Fruit fly (Drosophila melanogaster) whole organism, embryonic: Measurements from ENCODE around the gene CG9673.

ENCODE experiments used
- Asciz ChIP-seq: fragments of 200-800 bp; sonication (Bioruptor generic); optimal IDR thresholded peaks from 2 replicates; lab custom pipeline; 2017; ENCODE audit warnings: missing biosample characterization, mild to moderate bottlenecking, missing genetic modification characterization, missing genetic modification reagents
- Atf3 ChIP-seq: fragments of 200-800 bp; sonication (Bioruptor generic); optimal IDR thresholded peaks from 3 replicates; lab custom pipeline; 2016; ENCODE audit warnings: missing biosample characterization, missing genetic modification characterization
- Bdp1 ChIP-seq: fragments of 200-800 bp; sonication (Bioruptor generic); optimal IDR thresholded peaks from 3 replicates; lab custom pipeline; 2016; ENCODE audit warnings: missing biosample characterization, missing genetic modification characterization
- CG1024 ChIP-seq: fragments of 200-800 bp; sonication (Bioruptor generic); IDR thresholded peaks from 2 replicates; pipeline ENCODE4 v1.3.6; 2022; ENCODE audit warnings: missing biosample characterization, missing genetic modification characterization
- CG10321 ChIP-seq: fragments of 200-800 bp; sonication (Bioruptor generic); IDR thresholded peaks from 2 replicates; pipeline ENCODE4 v1.3.6; 2022; ENCODE audit warnings: missing biosample characterization, missing genetic modification characterization
- CG11456 ChIP-seq: fragments of 200-800 bp; sonication (Bioruptor generic); IDR thresholded peaks from 3 replicates; pipeline ENCODE4 v1.3.6; 2022; ENCODE audit warnings: missing biosample characterization, missing genetic modification characterization
- CG12104 ChIP-seq: fragments of 200-800 bp; sonication (Bioruptor generic); optimal IDR thresholded peaks from 3 replicates; lab custom pipeline; 2016; ENCODE audit warnings: missing biosample characterization, missing genetic modification characterization
- CG1233 ChIP-seq: fragments of 200-800 bp; sonication (Bioruptor generic); optimal IDR thresholded peaks from 4 replicates; lab custom pipeline; 2018; ENCODE audit warnings: missing biosample characterization, mild to moderate bottlenecking, missing genetic modification characterization
- CG13123 ChIP-seq: fragments of 200-800 bp; sonication (Bioruptor generic); optimal IDR thresholded peaks from 2 replicates; lab custom pipeline; 2016; ENCODE audit warnings: missing biosample characterization, missing genetic modification characterization
- CG1832 ChIP-seq: fragments of 200-800 bp; sonication (Bioruptor generic); optimal IDR thresholded peaks from 2 replicates; lab custom pipeline; 2017; ENCODE audit warnings: missing biosample characterization, mild to moderate bottlenecking, missing genetic modification characterization, inconsistent platforms
- CG2875 ChIP-seq: fragments of 200-800 bp; sonication (Bioruptor generic); optimal IDR thresholded peaks from 2 replicates; lab custom pipeline; 2017; ENCODE audit warnings: missing biosample characterization, mild to moderate bottlenecking, missing genetic modification characterization, missing genetic modification reagents
- CG2889 ChIP-seq: fragments of 200-800 bp; sonication (Bioruptor generic); IDR thresholded peaks from 3 replicates; pipeline ENCODE4 v1.3.6; 2022; ENCODE audit warnings: missing biosample characterization, missing genetic modification characterization
- CG31224 ChIP-seq: fragments of 200-800 bp; sonication (Bioruptor generic); IDR thresholded peaks from 2 replicates; pipeline ENCODE4 v1.3.6; 2022; ENCODE audit warnings: missing biosample characterization, missing genetic modification characterization
- CG32767 ChIP-seq: fragments of 200-800 bp; sonication (Bioruptor generic); IDR thresholded peaks from 2 replicates; pipeline ENCODE4 v1.3.6; 2022; ENCODE audit warnings: missing biosample characterization, missing genetic modification characterization
- CG34422 ChIP-seq: fragments of 200-800 bp; sonication (Bioruptor generic); IDR thresholded peaks from 3 replicates; pipeline ENCODE4 v1.3.6; 2022; ENCODE audit warnings: missing biosample characterization, missing genetic modification characterization
- CG42726 ChIP-seq: fragments of 200-800 bp; sonication (Bioruptor generic); IDR thresholded peaks from 2 replicates; pipeline ENCODE4 v1.3.6; 2022; ENCODE audit warnings: missing biosample characterization, missing genetic modification characterization; ENCODE audit not compliant: partially characterized antibody
- CG6813 ChIP-seq: fragments of 200-800 bp; sonication (Bioruptor generic); optimal IDR thresholded peaks from 2 replicates; lab custom pipeline; 2017; ENCODE audit warnings: missing biosample characterization, missing genetic modification characterization, mild to moderate bottlenecking, moderate library complexity, missing genetic modification reagents
- CG7786 ChIP-seq: fragments of 200-800 bp; sonication (Bioruptor generic); optimal IDR thresholded peaks from 2 replicates; lab custom pipeline; 2016; ENCODE audit warnings: missing biosample characterization, missing genetic modification characterization
- CG8359 ChIP-seq: fragments of 200-800 bp; sonication (Bioruptor generic); optimal IDR thresholded peaks from 2 replicates; lab custom pipeline; 2017; ENCODE audit warnings: missing biosample characterization, mild to moderate bottlenecking, missing genetic modification characterization, borderline replicate concordance
- CG9876 ChIP-seq: fragments of 200-800 bp; sonication (Bioruptor generic); optimal IDR thresholded peaks from 2 replicates; lab custom pipeline; 2016; ENCODE audit warnings: missing biosample characterization, missing genetic modification characterization
- CrebB ChIP-seq: fragments of 200-800 bp; sonication (Bioruptor generic); optimal IDR thresholded peaks from 3 replicates; lab custom pipeline; 2018; ENCODE audit warnings: missing biosample characterization, mild to moderate bottlenecking, missing genetic modification characterization
- D ChIP-seq, 2 experiments: fragments of 200-800 bp in 1 of 2; fragments of >200 bp in 1 of 2; sonication (Bioruptor generic) in 1 of 2; optimal IDR thresholded peaks; 2 replicates in 1 of 2; 3 replicates in 1 of 2; lab custom pipeline; 2017; ENCODE audit warnings: mild to moderate bottlenecking in 1 of 2, missing biosample characterization in 1 of 2, missing genetic modification characterization in 1 of 2, missing genetic modification reagents in 1 of 2
- Ets97D ChIP-seq: fragments of 200-800 bp; sonication (Bioruptor generic); optimal IDR thresholded peaks from 3 replicates; lab custom pipeline; 2016; ENCODE audit warnings: missing biosample characterization, missing genetic modification characterization
- Fer1 ChIP-seq: fragments of 200-800 bp; sonication (Bioruptor generic); optimal IDR thresholded peaks from 2 replicates; lab custom pipeline; 2017; ENCODE audit warnings: missing biosample characterization, mild to moderate bottlenecking, missing genetic modification characterization
- GATAe ChIP-seq: fragments of 200-800 bp; sonication (Bioruptor generic); conservative IDR thresholded peaks from 2 replicates; pipeline ENCODE4 v1.3.6; 2022; ENCODE audit warnings: missing biosample characterization, missing genetic modification characterization
- Hand ChIP-seq: fragments of 200-800 bp; sonication (Bioruptor generic); optimal IDR thresholded peaks from 2 replicates; lab custom pipeline; 2017; ENCODE audit warnings: mild to moderate bottlenecking, missing biosample characterization, missing genetic modification reagents, missing genetic modification characterization
- Hmx ChIP-seq: fragments of 200-800 bp; sonication (Bioruptor generic); optimal IDR thresholded peaks from 2 replicates; lab custom pipeline; 2016; ENCODE audit warnings: missing biosample characterization, missing genetic modification characterization
- Hsf ChIP-seq: fragments of 200-800 bp; sonication (Bioruptor generic); optimal IDR thresholded peaks from 3 replicates; lab custom pipeline; 2016; ENCODE audit warnings: missing biosample characterization, missing genetic modification characterization
- Pdp1 ChIP-seq, 2 experiments: fragments of 200-800 bp; sonication (Bioruptor generic); optimal IDR thresholded peaks; 3 replicates each; lab custom pipeline; 2016; ENCODE audit warnings: missing biosample characterization in 2 of 2, missing genetic modification characterization in 2 of 2, mild to moderate bottlenecking in 1 of 2, moderate library complexity in 1 of 2
- Sry-δ ChIP-seq: fragments of 200-800 bp; sonication (Bioruptor generic); optimal IDR thresholded peaks from 2 replicates; lab custom pipeline; 2016; ENCODE audit warnings: missing biosample characterization, missing genetic modification characterization
- Trl ChIP-seq, 3 experiments: fragments of >200 bp in 2 of 3; fragments of 200-800 bp in 1 of 3; sonication (Bioruptor generic) in 1 of 3; optimal IDR thresholded peaks; 2 replicates in 1 of 3; 3 replicates in 2 of 3; lab custom pipeline; 2016 to 2017; ENCODE audit warnings: missing biosample characterization in 1 of 3, missing genetic modification characterization in 1 of 3
- ase ChIP-seq: fragments of 200-800 bp; sonication (Bioruptor generic); IDR thresholded peaks from 3 replicates; pipeline ENCODE4 v1.3.6; 2022; ENCODE audit warnings: missing biosample characterization, missing genetic modification characterization
- az2 ChIP-seq: fragments of 200-800 bp; sonication (Bioruptor generic); optimal IDR thresholded peaks from 3 replicates; lab custom pipeline; 2016; ENCODE audit warnings: missing biosample characterization, missing genetic modification characterization
- danr ChIP-seq: fragments of 200-800 bp; sonication (Bioruptor generic); IDR thresholded peaks from 2 replicates; pipeline ENCODE4 v1.3.6; 2022; ENCODE audit warnings: missing biosample characterization, missing genetic modification characterization
- dmrt11E ChIP-seq: fragments of 200-800 bp; sonication (Bioruptor generic); optimal IDR thresholded peaks from 3 replicates; lab custom pipeline; 2018; ENCODE audit warnings: missing biosample characterization, mild to moderate bottlenecking, missing genetic modification characterization, moderate library complexity
- eyg ChIP-seq: fragments of 200-800 bp; sonication (Bioruptor generic); optimal IDR thresholded peaks from 3 replicates; lab custom pipeline; 2016; ENCODE audit warnings: missing biosample characterization, missing genetic modification characterization
- gce ChIP-seq: fragments of 200-800 bp; sonication (Bioruptor generic); IDR thresholded peaks from 3 replicates; pipeline ENCODE4 v1.3.6; 2022; ENCODE audit warnings: missing biosample characterization, missing genetic modification characterization
- gem ChIP-seq: fragments of 200-800 bp; sonication (Bioruptor generic); optimal IDR thresholded peaks from 2 replicates; lab custom pipeline; 2019; ENCODE audit warnings: missing biosample characterization, mild to moderate bottlenecking, missing genetic modification characterization, moderate library complexity
- ind ChIP-seq: fragments of 200-800 bp; sonication (Bioruptor generic); optimal IDR thresholded peaks from 3 replicates; lab custom pipeline; 2016; ENCODE audit warnings: missing biosample characterization, missing genetic modification characterization
- klu ChIP-seq: fragments of 200-800 bp; sonication (Bioruptor generic); IDR thresholded peaks from 2 replicates; pipeline ENCODE4 v1.3.6; 2022; ENCODE audit warnings: missing biosample characterization, missing genetic modification characterization
- repo ChIP-seq: fragments of 200-800 bp; sonication (Bioruptor generic); optimal IDR thresholded peaks from 2 replicates; lab custom pipeline; 2016; ENCODE audit warnings: missing biosample characterization, missing genetic modification characterization
- scrt ChIP-seq: fragments of 200-800 bp; sonication (Bioruptor generic); optimal IDR thresholded peaks from 2 replicates; lab custom pipeline; 2018; ENCODE audit warnings: missing biosample characterization, mild to moderate bottlenecking, missing genetic modification characterization, moderate library complexity
- sisA ChIP-seq: fragments of 200-800 bp; sonication (Bioruptor generic); IDR thresholded peaks from 2 replicates; pipeline ENCODE4 v1.3.6; 2022; ENCODE audit warnings: missing biosample characterization, missing genetic modification characterization
- slou ChIP-seq: fragments of 200-800 bp; sonication (Bioruptor generic); optimal IDR thresholded peaks from 3 replicates; lab custom pipeline; 2016; ENCODE audit warnings: missing biosample characterization, missing genetic modification characterization
- ssp ChIP-seq: fragments of 200-800 bp; sonication (Bioruptor generic); IDR thresholded peaks from 2 replicates; pipeline ENCODE4 v1.3.6; 2022; ENCODE audit warnings: missing biosample characterization, missing genetic modification characterization
- tap ChIP-seq: fragments of 200-800 bp; optimal IDR thresholded peaks from 3 replicates; lab custom pipeline; 2019; ENCODE audit warnings: missing biosample characterization, mild to moderate bottlenecking, missing genetic modification characterization, moderate library complexity
- tio ChIP-seq: fragments of 200-800 bp; sonication (Bioruptor generic); optimal IDR thresholded peaks from 2 replicates; lab custom pipeline; 2017; ENCODE audit warnings: missing biosample characterization, missing genetic modification characterization, inconsistent platforms
- toy ChIP-seq: fragments of 200-800 bp; sonication (Bioruptor generic); IDR thresholded peaks from 2 replicates; pipeline ENCODE4 v1.3.6; 2022; ENCODE audit warnings: missing biosample characterization, missing genetic modification characterization
- wor ChIP-seq: fragments of 200-800 bp; sonication (Bioruptor generic); IDR thresholded peaks from 2 replicates; pipeline ENCODE4 v1.3.6; 2022; ENCODE audit warnings: missing biosample characterization, missing genetic modification characterization
- z ChIP-seq: fragments of 200-800 bp; sonication (Bioruptor generic); IDR thresholded peaks from 3 replicates; pipeline ENCODE4 v1.3.6; 2022; ENCODE audit warnings: missing biosample characterization, missing genetic modification characterization
- zen2 ChIP-seq: fragments of 200-800 bp; sonication (Bioruptor generic); IDR thresholded peaks from 3 replicates; pipeline ENCODE4 v1.3.6; 2022; ENCODE audit warnings: missing biosample characterization, missing genetic modification characterization; ENCODE audit not compliant: partially characterized antibody

Gene CG9673

dm6 chrX:16683765-16684164 is 19.9 kb downstream of the CG9673 start, which contains the start of gene Axs (continued):
- peak; percentile 69 for TF ChIP-seq scrt (GFP tag; lab: Kevin White, UChicago)
- TF ChIP-seq az2 (GFP tag; lab: Kevin White, UChicago), result no peak
- no peak for TF ChIP-seq D (optimal IDR thresholded peaks at IDR 0.05; lab: Kevin White, UChicago)
- TF ChIP-seq D (GFP tag; optimal IDR thresholded peaks at IDR 0.05; lab: Kevin White, UChicago), result no peak
- TF ChIP-seq Pdp1 (GFP tag; optimal IDR thresholded peaks at IDR 0.05; lab: Kevin White, UChicago), result peak in 1 of 2 experiments; percentile 59
- no peak for TF ChIP-seq Fer1
- no peak for TF ChIP-seq CG1233 (GFP tag; lab: Kevin White, UChicago)
- TF ChIP-seq CG11456 (GFP tag; lab: Robert Waterston, UW), result no peak
- TF ChIP-seq Atf3, result peak; percentile 51
- no peak for TF ChIP-seq CG31224 (GFP tag; lab: Robert Waterston, UW)
- TF ChIP-seq ssp (GFP tag; lab: Robert Waterston, UW), result no peak
- TF ChIP-seq danr (GFP tag; lab: Robert Waterston, UW), result no peak
- TF ChIP-seq gce (GFP tag; lab: Robert Waterston, UW), result no peak
- TF ChIP-seq CG2889 (GFP tag; lab: Robert Waterston, UW), result no peak
- no peak for TF ChIP-seq CG13123
- TF ChIP-seq sisA (GFP tag; lab: Robert Waterston, UW), result no peak
- no peak for TF ChIP-seq eyg (GFP tag; lab: Kevin White, UChicago)
- TF ChIP-seq slou (GFP tag; lab: Kevin White, UChicago), result no peak
- TF ChIP-seq Asciz, result no peak
- TF ChIP-seq toy, result no peak
- TF ChIP-seq wor, result no peak
- TF ChIP-seq GATAe, result no peak
- no peak for TF ChIP-seq ind (GFP tag; lab: Kevin White, UChicago)
- TF ChIP-seq Ets97D (GFP tag; lab: Kevin White, UChicago), result peak; percentile 81
- no peak for TF ChIP-seq CG8359 (GFP tag; lab: Kevin White, UChicago)
- peak; percentile 79 for TF ChIP-seq Sry-δ (GFP tag; lab: Kevin White, UChicago)
- TF ChIP-seq klu (GFP tag; lab: Robert Waterston, UW), result no peak
- TF ChIP-seq CG42726 (GFP tag; lab: Robert Waterston, UW), result peak; percentile 86
- 0 out of 3 replicates have a peak, but pooled peaks have one; percentile 36 for TF ChIP-seq CG34422 (GFP tag; lab: Robert Waterston, UW)
- TF ChIP-seq ase (GFP tag; lab: Robert Waterston, UW), result no peak
- TF ChIP-seq CG9876, result no peak
- no peak for TF ChIP-seq Bdp1
- no peak for TF ChIP-seq CG10321 (GFP tag; lab: Robert Waterston, UW)
- peak; percentile 66; the same call in 2 of the 3 replicates for TF ChIP-seq zen2 (GFP tag; lab: Robert Waterston, UW)
- TF ChIP-seq Trl (optimal IDR thresholded peaks at IDR 0.05; lab: Kevin White, UChicago), result no peak
- no peak for TF ChIP-seq Trl (GFP tag; optimal IDR thresholded peaks at IDR 0.05; lab: Kevin White, UChicago)
- no peak for TF ChIP-seq CG1832 (GFP tag; lab: Kevin White, UChicago)
- no peak for TF ChIP-seq Hand (GFP tag; lab: Kevin White, UChicago)
- TF ChIP-seq Hmx (GFP tag; lab: Kevin White, UChicago), result no peak
- TF ChIP-seq CrebB (tag; lab: Kevin White, UChicago), result no peak
- no peak for TF ChIP-seq z (GFP tag; lab: Robert Waterston, UW)
- TF ChIP-seq CG2875 (GFP tag; lab: Kevin White, UChicago), result no peak
- peak; percentile 17 for TF ChIP-seq gem (tag; lab: Kevin White, UChicago)
- no peak for TF ChIP-seq CG6813
- TF ChIP-seq CG12104, result no peak
- no peak for TF ChIP-seq tio (GFP tag; lab: Kevin White, UChicago)
- no peak for TF ChIP-seq tap
- no peak for TF ChIP-seq Hsf (GFP tag; lab: Kevin White, UChicago)
- no peak for TF ChIP-seq repo (GFP tag; lab: Kevin White, UChicago)
- no peak for TF ChIP-seq CG32767
- no peak for TF ChIP-seq CG7786 (GFP tag; lab: Kevin White, UChicago)
- TF ChIP-seq CG1024 (GFP tag; lab: Robert Waterston, UW), result no peak
- TF ChIP-seq dmrt11E (tag; lab: Kevin White, UChicago), result no peak
